Fruit fly (Drosophila melanogaster) S2 (cell line): ENCODE data around the gene CG5114.

Experiments
- CG8478 ChIP-seq: fragments of >200 bp; optimal IDR thresholded peaks from 2 replicates; lab custom pipeline; 2018
- CTCF ChIP-seq, 2 experiments: fragments of >200 bp; optimal IDR thresholded peaks; 2 replicates each; lab custom pipeline; 2018

DNA sequence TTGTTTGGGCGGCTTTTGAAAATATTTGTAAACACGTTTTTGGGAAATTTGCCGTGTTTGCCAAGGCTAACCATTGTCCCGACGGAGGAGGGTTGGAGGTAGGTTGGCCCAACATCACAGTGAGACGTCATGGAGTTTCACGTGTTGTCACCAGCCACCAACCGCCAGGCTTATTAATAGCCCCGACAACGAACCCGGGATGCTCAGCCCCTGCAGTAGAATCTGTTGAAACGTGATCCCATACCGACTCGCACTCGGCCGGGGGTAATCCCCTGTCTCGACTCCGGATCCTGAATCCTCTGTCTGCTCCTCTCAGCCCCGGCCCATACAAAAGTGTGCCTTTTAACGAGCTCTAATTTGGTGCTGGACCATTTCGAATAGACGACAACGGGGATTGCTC, 22.1 kb upstream of the CG5114 start:
- no peak for TF ChIP-seq CG8478
- TF ChIP-seq CTCF (optimal IDR thresholded peaks at IDR 0.05; lab: Kevin White, UChicago), result no peak
